Fruit fly (Drosophila melanogaster) S2 (cell line): ENCODE data around the gene CG13049.

Source experiments
- CG8478 ChIP-seq: fragments of >200 bp; optimal IDR thresholded peaks from 2 replicates; lab custom pipeline; 2018
- CTCF ChIP-seq, 2 experiments: fragments of >200 bp; optimal IDR thresholded peaks; 2 replicates each; lab custom pipeline; 2018

dm6 chr3L:16272338-16272959 is 9.3 kb downstream of the CG13049 start, which contains the start of gene CG13066:
- TF ChIP-seq CTCF (optimal IDR thresholded peaks at IDR 0.05; lab: Kevin White, UChicago), result no peak
- TF ChIP-seq CG8478 (lab: Kevin White, UChicago), result no peak
